Fruit fly (Drosophila melanogaster): Measurements from ENCODE around the gene Rh7.
A peak's percentile ranks its signal among the peaks of the same experiment; 100 is the strongest.

Rh7 gene

DNA sequence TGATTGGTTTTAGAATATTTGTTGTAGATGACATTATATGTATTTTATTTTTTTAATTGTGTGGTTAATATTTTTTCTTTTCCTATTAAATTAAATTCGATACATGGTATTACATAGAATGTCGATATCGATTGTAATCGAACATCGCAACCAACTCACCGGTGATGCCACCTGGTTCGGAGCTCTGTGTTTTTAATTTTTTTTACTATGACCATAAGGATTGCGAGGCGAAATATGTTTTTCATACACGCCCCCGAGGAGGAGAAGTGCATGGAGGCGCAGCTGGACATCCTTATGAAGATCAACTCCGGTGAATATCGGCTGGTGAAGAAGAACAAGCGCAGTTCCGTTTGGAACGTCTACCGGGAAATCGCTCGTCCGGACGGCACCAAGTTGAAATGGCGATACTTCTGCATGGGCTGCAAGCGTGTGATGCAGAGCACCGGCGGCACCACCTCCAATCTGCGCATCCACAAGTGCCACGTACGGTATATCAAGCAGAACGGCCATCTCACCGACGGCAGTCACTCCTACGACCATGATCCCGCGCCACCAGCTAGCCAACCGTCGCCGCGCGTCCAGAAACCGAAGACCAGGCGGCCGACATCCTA lies 55.3 kb downstream of the Rh7 start, which contains the start of gene CG11560 (continued):
- peak; percentile 53; the same call in 1 of the 3 replicates for TF ChIP-seq CG7963 (GFP tag; IDR thresholded peaks at IDR 0.05; ENCODE audit: partially characterized antibody)
- no peak for TF ChIP-seq CG14441 (GFP tag; IDR thresholded peaks at IDR 0.05)
- TF ChIP-seq CG31388 (GFP tag; optimal IDR thresholded peaks at IDR 0.05): no peak
- TF ChIP-seq sqz (GFP tag; optimal IDR thresholded peaks at IDR 0.05): peak; percentile 60
- TF ChIP-seq CG1647 (GFP tag; optimal IDR thresholded peaks at IDR 0.05): no peak
- peak; percentile 82 for TF ChIP-seq stwl (tag; optimal IDR thresholded peaks at IDR 0.05)
- peak; percentile 19 for TF ChIP-seq CG14710 (tag; optimal IDR thresholded peaks at IDR 0.05)
- TF ChIP-seq CG32767 (GFP tag; IDR thresholded peaks at IDR 0.05): no peak
- TF ChIP-seq CG30431 (GFP tag; optimal IDR thresholded peaks at IDR 0.05): no peak
- TF ChIP-seq zen2 (GFP tag; IDR thresholded peaks at IDR 0.05; ENCODE audit: partially characterized antibody): peak; percentile 28; the same call in 1 of the 3 replicates
- no peak for TF ChIP-seq CG6765 (GFP tag; optimal IDR thresholded peaks at IDR 0.05)
- no peak for TF ChIP-seq Atf3 (GFP tag; optimal IDR thresholded peaks at IDR 0.05)
- TF ChIP-seq ro (GFP tag; IDR thresholded peaks at IDR 0.05): no peak
- TF ChIP-seq CG18011 (GFP tag; optimal IDR thresholded peaks at IDR 0.05): no peak
- peak; percentile 19 for TF ChIP-seq Ets97D (GFP tag; optimal IDR thresholded peaks at IDR 0.05)
- TF ChIP-seq wek (GFP tag; optimal IDR thresholded peaks at IDR 0.05): no peak
- TF ChIP-seq inv (GFP tag; IDR thresholded peaks at IDR 0.05; ENCODE audit: partially characterized antibody): peak; percentile 50; the same call in 1 of the 2 replicates
- peak; percentile 73 for TF ChIP-seq Scr (GFP tag; IDR thresholded peaks at IDR 0.05; ENCODE audit: partially characterized antibody)
- peak; percentile 75 for TF ChIP-seq E2f2 (GFP tag; IDR thresholded peaks at IDR 0.05)
- TF ChIP-seq Opbp (GFP tag; IDR thresholded peaks at IDR 0.05; ENCODE audit: partially characterized antibody): peak; percentile 40; the same call in 2 of the 3 replicates
- peak; percentile 55; the same call in 1 of the 2 replicates for TF ChIP-seq sna (GFP tag; IDR thresholded peaks at IDR 0.05; ENCODE audit: partially characterized antibody)
- TF ChIP-seq CG2129 (GFP tag; IDR thresholded peaks at IDR 0.05; ENCODE audit: partially characterized antibody): peak; percentile 42
- no peak for TF ChIP-seq Poxn (GFP tag; IDR thresholded peaks at IDR 0.05)
- no peak for TF ChIP-seq sisA (GFP tag; IDR thresholded peaks at IDR 0.05)
- TF ChIP-seq CG4854 (GFP tag; optimal IDR thresholded peaks at IDR 0.05): no peak
- no peak for TF ChIP-seq CG42726 (GFP tag; IDR thresholded peaks at IDR 0.05; ENCODE audit: partially characterized antibody)
- TF ChIP-seq unc-4 (GFP tag; IDR thresholded peaks at IDR 0.05; ENCODE audit: partially characterized antibody): peak; percentile 73
- peak; percentile 79 for TF ChIP-seq MBD-R2 (GFP tag; IDR thresholded peaks at IDR 0.05)
- no peak for TF ChIP-seq CG32532 (GFP tag; IDR thresholded peaks at IDR 0.05)
- no peak for TF ChIP-seq CG7372 (GFP tag; IDR thresholded peaks at IDR 0.05)
- TF ChIP-seq Hmr (GFP tag; optimal IDR thresholded peaks at IDR 0.05): no peak
- TF ChIP-seq Adf1 (GFP tag; IDR thresholded peaks at IDR 0.05): no peak
- 0 out of 4 replicates have a peak, but pooled peaks have one; percentile 29 for TF ChIP-seq chinmo (GFP tag; IDR thresholded peaks at IDR 0.05; ENCODE audit: partially characterized antibody)
- peak; percentile 26 for TF ChIP-seq ato (GFP tag; IDR thresholded peaks at IDR 0.05; ENCODE audit: partially characterized antibody)
- peak; percentile 37 for TF ChIP-seq CG1603 (tag; optimal IDR thresholded peaks at IDR 0.05)
- TF ChIP-seq CG6791 (GFP tag; IDR thresholded peaks at IDR 0.05; ENCODE audit: partially characterized antibody): peak; percentile 55; the same call in 2 of the 3 replicates
- no peak for TF ChIP-seq onecut (GFP tag; IDR thresholded peaks at IDR 0.05)
- TF ChIP-seq NFAT (GFP tag; IDR thresholded peaks at IDR 0.05): no peak
- TF ChIP-seq tna (GFP tag; IDR thresholded peaks at IDR 0.05; ENCODE audit: partially characterized antibody): 0 out of 2 replicates have a peak, but pooled peaks have one; percentile 25
- TF ChIP-seq CG15269 (tag; optimal IDR thresholded peaks at IDR 0.05): no peak
- TF ChIP-seq Dref (GFP tag; IDR thresholded peaks at IDR 0.05): peak; percentile 85
- TF ChIP-seq sens-2 (GFP tag; IDR thresholded peaks at IDR 0.05): no peak
- no peak for TF ChIP-seq CG9437 (GFP tag; optimal IDR thresholded peaks at IDR 0.05)
- no peak for TF ChIP-seq C15 (GFP tag; IDR thresholded peaks at IDR 0.05)
- TF ChIP-seq bsh (GFP tag; optimal IDR thresholded peaks at IDR 0.05): no peak
- peak; percentile 72 for TF ChIP-seq MESR4 (GFP tag; optimal IDR thresholded peaks at IDR 0.05)
- no peak for TF ChIP-seq CG33213 (GFP tag; optimal IDR thresholded peaks at IDR 0.05)
- TF ChIP-seq repo (GFP tag; optimal IDR thresholded peaks at IDR 0.05): no peak

All from whole organism, embryonic.